Fruit fly (Drosophila melanogaster): ENCODE measurements around the gene mus302.
A peak's percentile ranks its signal among the peaks of the same experiment; 100 is the strongest.

Gene mus302

DNA sequence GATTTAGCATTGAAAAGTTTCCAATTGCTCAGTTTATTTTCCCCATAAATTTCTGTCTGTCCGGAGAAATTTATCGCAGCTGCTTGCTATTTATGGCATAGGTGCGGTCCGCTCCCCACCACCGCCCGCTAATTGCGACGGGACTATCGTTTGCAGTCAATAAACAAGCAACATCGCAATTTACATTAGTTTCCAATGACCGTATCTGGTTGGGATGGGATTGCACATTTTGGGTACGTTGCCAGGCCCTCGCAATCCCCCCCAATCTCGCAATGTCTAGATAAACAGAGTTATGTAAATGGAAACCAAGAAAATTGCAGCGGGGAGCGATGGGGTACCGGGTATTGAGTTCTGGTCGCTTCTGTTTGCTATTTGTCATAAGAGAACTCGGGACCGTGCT is 25.1 kb upstream of the mus302 start, which contains the start of gene nudC:
Gene nudC, plus strand, starts transcription at position 368 of the 400 bp plus-strand sequence.
- TF ChIP-seq EcR (GFP tag; optimal IDR thresholded peaks at IDR 0.05) (no peak), CG8478 (optimal IDR thresholded peaks at IDR 0.05) (no peak), pan (optimal IDR thresholded peaks at IDR 0.05) (no peak), Dll (optimal IDR thresholded peaks at IDR 0.05) (no peak)

DNA sequence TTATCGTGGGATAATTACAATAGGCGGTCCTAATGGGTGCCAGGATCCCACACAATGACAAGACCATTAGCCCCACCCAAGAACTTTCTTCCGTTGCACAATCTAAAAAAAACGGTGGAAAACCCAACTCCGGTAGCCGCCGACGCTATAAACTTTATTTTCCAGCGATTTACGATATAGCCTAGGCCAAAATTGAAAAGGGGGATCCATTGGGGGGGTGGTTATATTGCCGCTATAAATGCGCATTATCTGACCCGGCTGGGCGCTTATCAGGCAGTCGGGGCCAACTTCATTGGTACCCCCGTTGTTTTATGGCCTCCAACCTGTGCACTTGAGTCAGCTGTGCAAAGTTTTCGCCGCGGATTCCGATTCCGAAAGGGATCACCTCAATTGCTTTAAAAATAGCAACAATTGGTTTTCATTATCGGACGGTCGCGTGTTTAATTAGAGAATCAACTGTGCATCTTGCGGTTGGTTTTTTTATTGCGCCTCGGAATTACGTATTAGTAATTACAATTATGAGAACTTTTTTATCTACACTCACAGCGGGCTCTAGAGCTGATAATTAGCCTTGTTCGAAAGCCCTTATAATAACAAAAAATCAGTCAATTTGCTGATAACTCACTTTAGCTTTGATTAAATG is 24.3 kb upstream of the mus302 start:
- TF ChIP-seq CG8478 (optimal IDR thresholded peaks at IDR 0.05) (no peak), Dll (optimal IDR thresholded peaks at IDR 0.05) (no peak), pan (optimal IDR thresholded peaks at IDR 0.05) (no peak), EcR (GFP tag; optimal IDR thresholded peaks at IDR 0.05) (no peak), psq (optimal IDR thresholded peaks at IDR 0.05) (no peak), usp (GFP tag; optimal IDR thresholded peaks at IDR 0.05) (no peak)

DNA sequence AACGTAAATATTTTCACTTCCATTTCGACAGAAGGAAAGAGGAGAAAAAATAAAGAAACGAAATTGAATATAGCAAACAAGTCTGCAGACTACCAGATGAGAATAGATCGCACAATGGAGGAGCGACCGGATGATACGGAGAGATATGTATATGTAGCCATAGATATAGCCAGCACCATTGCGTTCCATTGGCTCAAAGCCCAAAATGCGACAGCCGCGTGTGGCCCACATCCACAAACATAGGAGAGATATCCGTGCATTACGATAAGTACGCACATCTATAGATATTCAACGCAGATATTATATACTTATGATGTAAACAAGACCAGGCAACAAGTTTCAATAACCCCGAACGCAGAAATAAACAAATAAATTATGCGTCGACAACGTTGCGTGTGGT is 23.7 kb upstream of the mus302 start:
- TF ChIP-seq psq (optimal IDR thresholded peaks at IDR 0.05) (no peak), pan (optimal IDR thresholded peaks at IDR 0.05) (no peak), usp (GFP tag; optimal IDR thresholded peaks at IDR 0.05) (no peak), Dll (optimal IDR thresholded peaks at IDR 0.05) (no peak), CG8478 (optimal IDR thresholded peaks at IDR 0.05) (no peak), EcR (GFP tag; optimal IDR thresholded peaks at IDR 0.05) (no peak)

DNA sequence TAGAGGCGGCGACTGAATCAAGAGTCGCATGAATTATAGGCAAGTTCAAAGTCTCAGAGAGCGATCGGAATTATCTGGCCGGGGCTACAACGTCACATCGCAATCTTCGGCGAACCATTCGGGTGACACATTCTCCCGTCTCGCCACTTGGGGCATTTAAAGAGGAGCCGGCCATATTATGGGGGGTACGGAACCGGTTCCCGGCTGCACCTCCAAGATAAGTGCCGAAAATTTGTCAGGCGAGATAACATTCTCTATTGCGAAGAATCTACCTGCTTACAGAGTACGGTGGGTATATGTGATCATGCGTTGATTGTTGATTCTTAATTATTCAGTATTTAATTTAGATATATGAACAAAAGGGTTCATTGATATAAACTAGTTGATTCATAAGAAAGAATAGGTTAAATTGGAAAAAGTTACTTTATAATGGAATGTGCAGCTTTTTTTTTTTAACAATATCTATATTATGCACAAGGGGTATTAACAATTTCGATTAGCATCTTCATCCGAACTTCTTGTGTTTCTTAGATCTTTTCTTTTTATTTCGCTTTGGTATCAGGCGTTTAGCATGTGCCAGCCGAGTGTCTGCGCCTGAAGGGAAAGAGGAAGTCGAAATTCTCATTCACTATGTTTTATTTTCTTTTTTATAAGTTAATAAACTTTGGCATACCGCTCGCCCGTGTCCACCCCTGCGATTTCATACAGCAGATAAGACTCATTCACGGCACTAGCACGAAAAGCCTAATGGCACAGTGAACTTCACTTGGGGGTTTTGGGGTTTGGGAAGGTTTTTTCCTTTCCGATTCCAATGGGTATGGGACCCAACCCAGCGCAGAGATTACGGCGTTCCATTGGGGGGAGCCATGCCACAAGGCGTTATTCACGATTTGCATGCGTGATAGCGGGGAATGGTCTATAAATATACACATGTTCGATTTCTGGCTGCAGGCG is 22.2 kb upstream of the mus302 start:
- TF ChIP-seq EcR (GFP tag; optimal IDR thresholded peaks at IDR 0.05) (no peak), pan (optimal IDR thresholded peaks at IDR 0.05) (peak; percentile 29)

DNA sequence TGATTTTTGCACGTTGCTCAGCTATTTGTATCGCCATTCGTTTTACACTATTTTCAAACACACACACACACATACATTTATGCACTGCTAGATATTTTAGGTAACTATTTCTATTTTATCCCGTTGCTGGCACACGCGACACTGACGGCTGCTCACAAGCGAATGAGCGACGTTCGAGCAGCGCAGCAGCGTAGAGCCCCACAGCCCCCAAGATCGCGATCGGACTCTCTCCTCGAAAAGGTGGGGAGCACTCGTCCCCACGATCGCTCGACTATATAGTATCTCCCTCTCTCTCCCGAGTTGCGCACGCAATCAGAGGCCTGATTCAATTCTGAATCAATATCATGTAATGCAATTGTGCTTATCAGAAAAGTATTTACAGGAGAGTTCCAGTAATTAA is 20.5 kb upstream of the mus302 start:
- no peak for TF ChIP-seq Dll (optimal IDR thresholded peaks at IDR 0.05)
- no peak for TF ChIP-seq CG8478 (optimal IDR thresholded peaks at IDR 0.05)
- no peak for TF ChIP-seq EcR (GFP tag; optimal IDR thresholded peaks at IDR 0.05)
- no peak for TF ChIP-seq psq (optimal IDR thresholded peaks at IDR 0.05)
- no peak for TF ChIP-seq usp (GFP tag; optimal IDR thresholded peaks at IDR 0.05)

DNA sequence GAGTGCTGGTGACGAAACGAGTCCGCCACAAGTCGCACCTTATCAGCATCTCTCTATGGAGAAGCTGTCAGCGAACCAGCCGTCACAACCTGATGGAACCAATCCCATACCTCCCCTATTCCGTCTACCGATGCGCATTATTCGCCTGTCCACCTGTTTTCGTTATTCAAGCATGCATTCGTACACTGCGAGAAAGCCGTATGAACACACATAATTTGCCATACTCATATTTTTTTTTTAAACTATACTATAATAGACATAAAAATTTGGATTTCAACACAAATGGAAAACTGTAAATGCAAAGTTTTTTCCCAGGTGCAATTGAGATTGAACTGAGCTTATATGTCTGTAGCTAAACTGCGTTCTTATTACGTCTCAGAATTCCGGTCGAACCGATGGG is 17.1 kb upstream of the mus302 start:
- no peak for TF ChIP-seq EcR (GFP tag; optimal IDR thresholded peaks at IDR 0.05)

DNA sequence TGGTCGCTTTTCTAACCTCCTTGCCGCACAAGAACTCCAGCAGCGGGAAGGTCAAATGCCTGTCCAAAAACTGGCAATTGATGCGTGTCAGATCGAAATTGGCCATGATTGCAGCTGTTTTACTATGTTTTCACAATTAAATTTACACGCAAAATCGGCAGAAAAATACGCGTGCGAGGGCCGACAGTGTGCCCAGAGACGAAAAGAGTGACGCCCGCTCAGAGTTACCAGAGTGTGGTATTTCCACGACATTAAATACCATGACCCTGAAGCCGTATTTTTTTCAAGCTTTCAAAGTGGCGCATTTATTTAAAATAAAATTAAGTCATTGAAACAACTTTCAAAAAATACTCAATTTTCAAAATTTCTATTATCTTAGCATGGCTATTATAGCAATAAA is 7.2 kb upstream of the mus302 start, which contains the start of gene eIF3e:
Gene eIF3e, minus strand, starts transcription at position 214 of the 400 bp plus-strand sequence.
- TF ChIP-seq EcR (GFP tag; optimal IDR thresholded peaks at IDR 0.05) (no peak), psq (optimal IDR thresholded peaks at IDR 0.05) (no peak), Dll (optimal IDR thresholded peaks at IDR 0.05) (no peak), pan (optimal IDR thresholded peaks at IDR 0.05) (no peak), usp (GFP tag; optimal IDR thresholded peaks at IDR 0.05) (no peak), CG8478 (optimal IDR thresholded peaks at IDR 0.05) (no peak)

DNA sequence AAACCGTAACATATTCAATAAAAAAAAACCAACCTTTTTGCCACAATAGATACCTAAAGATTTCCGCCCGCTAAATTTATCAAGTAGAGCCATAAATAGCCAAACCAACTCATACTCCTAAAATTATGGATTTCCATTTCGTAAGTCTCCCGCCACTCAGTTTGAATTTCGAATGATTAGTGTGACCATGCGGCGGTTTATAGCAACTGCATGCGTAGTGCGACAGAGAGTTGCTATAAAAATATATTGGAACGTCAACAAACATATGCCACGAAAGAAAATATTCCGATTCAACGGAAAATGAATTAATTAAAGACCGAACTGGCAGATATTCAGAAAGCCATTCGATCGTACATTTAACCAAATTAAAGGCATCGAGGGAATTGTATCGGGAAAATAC is 3.3 kb upstream of the mus302 start, which contains the start of gene CG9706:
Gene CG9706, plus strand, starts transcription at position 222 of the 400 bp plus-strand sequence.
- no peak for TF ChIP-seq CG8478 (optimal IDR thresholded peaks at IDR 0.05)

DNA sequence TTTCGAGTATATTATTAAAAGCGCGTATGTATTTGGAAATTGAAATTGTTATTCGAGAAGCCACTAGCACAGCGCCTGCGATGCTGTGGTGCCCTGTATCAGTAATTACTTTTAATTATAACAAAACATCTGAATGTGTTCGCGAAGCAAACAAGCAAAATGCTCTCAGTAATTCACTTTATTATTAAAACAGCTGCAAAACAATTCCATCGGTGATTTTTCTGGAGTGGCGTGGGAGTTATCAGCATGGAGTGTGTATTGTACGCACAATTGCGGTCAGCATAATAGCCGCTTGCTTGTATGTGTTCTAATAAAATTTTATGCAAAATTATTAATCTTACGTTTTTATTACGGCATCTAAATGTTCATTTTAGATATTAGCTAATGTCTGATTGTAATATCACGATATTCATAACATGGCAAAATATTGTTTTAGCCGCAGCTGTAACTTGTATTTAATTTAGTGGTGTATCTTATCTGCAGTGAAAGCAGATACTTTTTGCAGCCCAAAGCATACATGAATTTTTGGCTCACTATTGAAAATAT is 2.8 kb upstream of the mus302 start:
- no peak for TF ChIP-seq pan (optimal IDR thresholded peaks at IDR 0.05)
- TF ChIP-seq usp (GFP tag; optimal IDR thresholded peaks at IDR 0.05), result no peak
- no peak for TF ChIP-seq CG8478 (optimal IDR thresholded peaks at IDR 0.05)
- TF ChIP-seq psq (optimal IDR thresholded peaks at IDR 0.05), result no peak
- no peak for TF ChIP-seq Dll (optimal IDR thresholded peaks at IDR 0.05)

DNA sequence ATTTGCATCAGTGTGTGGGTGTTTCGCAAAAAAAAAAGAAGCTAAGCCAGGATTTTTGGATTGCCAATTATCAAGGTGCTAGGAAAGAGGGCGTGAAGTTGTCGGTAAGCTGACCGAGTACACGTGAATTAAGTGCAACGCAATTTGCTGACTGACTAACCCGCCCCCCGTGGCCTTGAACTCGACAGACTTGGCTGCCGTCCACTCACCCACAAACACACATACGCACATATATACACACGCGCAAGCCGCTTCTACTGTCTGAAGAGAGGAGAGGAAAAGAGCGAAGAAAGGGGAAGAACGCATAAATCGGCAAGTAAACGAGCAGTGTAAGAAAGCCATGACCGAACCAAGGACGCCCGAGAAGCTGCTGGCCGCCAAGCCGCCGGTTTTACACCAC is 781 bp upstream of the mus302 start:
- TF ChIP-seq psq (optimal IDR thresholded peaks at IDR 0.05), result no peak
- no peak for TF ChIP-seq usp (GFP tag; optimal IDR thresholded peaks at IDR 0.05)
- TF ChIP-seq CG8478 (optimal IDR thresholded peaks at IDR 0.05), result no peak
- no peak for TF ChIP-seq EcR (GFP tag; optimal IDR thresholded peaks at IDR 0.05)
- TF ChIP-seq Dll (optimal IDR thresholded peaks at IDR 0.05), result no peak
- TF ChIP-seq pan (optimal IDR thresholded peaks at IDR 0.05), result no peak

DNA sequence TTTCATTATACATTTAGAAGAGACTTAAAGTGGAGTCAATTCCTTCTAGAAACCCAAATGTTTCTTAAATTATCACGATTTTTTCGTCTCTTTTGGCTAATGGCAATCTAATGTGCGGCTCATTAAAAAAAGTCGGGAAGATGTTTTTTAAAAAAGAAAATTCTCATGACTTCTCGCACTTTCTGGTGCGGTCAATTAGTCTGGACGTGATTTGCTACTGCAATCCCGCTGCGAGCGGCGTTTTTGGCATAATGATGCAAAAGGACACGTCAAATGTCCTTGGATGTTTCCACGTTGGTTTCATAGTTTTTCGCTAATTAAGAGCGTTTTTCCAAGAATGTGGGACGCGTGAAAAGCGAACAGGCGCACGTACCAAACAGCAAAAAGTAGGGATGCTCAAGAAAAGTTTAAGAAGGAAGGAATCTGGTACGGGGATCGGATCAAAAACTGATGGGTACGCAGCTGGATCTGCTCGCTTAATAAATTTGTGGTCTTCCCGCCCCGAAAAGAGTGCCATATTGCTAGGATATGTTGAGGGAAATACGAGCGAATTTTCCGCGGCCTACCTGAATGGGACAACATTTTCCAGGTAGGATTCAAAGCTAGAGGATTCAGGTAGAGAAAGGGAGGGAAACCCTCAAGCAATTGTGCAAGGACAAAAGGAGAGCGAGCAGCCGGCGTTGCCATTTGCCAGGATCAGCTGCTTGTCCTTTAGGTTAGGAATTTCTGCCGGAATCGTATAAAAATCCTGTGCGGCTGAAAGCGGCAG is 6.6 kb downstream of the mus302 start:
- TF ChIP-seq EcR (GFP tag; optimal IDR thresholded peaks at IDR 0.05) (no peak), psq (optimal IDR thresholded peaks at IDR 0.05) (no peak), pan (optimal IDR thresholded peaks at IDR 0.05) (no peak), CG8478 (optimal IDR thresholded peaks at IDR 0.05) (no peak), usp (GFP tag; optimal IDR thresholded peaks at IDR 0.05) (no peak), Dll (optimal IDR thresholded peaks at IDR 0.05) (no peak)

DNA sequence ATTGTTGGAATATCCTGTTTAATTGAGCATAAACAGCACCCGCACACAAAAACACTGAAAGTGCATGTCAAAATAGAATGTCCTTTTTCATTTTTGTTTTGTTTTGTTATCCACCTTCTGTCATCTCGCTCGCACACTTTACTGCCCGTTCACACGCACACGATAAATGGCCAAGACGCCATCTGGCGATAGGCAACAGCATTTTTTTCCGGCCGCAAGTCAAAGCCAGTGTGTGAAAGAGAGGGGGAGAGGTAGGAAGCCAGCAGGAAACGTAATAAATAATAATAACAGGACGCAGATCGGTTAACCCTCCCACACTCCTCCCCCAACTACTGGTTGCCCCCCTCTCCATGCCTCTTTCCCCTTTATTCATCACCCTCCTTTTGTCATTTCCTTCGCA is 9.7 kb downstream of the mus302 start:
- no peak for TF ChIP-seq pan (optimal IDR thresholded peaks at IDR 0.05)
- no peak for TF ChIP-seq CG8478 (optimal IDR thresholded peaks at IDR 0.05)
- TF ChIP-seq usp (GFP tag; optimal IDR thresholded peaks at IDR 0.05), result no peak
- no peak for TF ChIP-seq psq (optimal IDR thresholded peaks at IDR 0.05)

All from whole organism.